Worm (Caenorhabditis elegans): Measurements from ENCODE around the gene twk-10.

DNA sequence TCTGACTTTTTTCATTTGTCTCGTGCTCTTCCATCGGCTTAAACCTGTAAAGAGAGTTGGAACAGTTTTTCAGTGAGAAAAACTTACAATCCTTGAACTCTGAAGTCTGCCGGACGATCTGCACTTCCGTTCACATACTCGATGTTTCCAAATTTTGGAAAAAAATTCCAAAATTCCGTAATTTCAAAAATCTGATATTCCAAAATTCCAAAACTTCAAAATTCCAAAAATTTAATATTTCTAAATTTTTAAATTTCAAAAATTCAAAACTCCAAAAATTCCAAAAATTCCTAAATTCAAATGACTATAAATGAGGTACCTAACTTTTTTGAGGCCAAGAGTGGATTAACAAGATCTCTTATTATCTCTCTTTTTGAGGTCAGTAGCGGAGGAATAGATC is 24.4 kb downstream of the twk-10 start, which contains the start of gene EGAP9.4:
- TF ChIP-seq unc-98 (GFP tag; IDR thresholded peaks at IDR 0.05) = no peak
- TF ChIP-seq efl-1 (optimal IDR thresholded peaks at IDR 0.05) = no peak
- TF ChIP-seq efl-1 (GFP tag; optimal IDR thresholded peaks at IDR 0.05 in 1 of 2) = no peak
- no peak for TF ChIP-seq unc-130 (tag; optimal IDR thresholded peaks at IDR 0.05)
- no peak for TF ChIP-seq nhr-76 (tag; optimal IDR thresholded peaks at IDR 0.05)
- TF ChIP-seq snu-23 (GFP tag; optimal IDR thresholded peaks at IDR 0.05) = no peak
- TF ChIP-seq fos-1 (tag; optimal IDR thresholded peaks at IDR 0.05) = no peak
- no peak for TF ChIP-seq sptf-1 (tag; optimal IDR thresholded peaks at IDR 0.05)
- TF ChIP-seq nhr-28 (tag; optimal IDR thresholded peaks at IDR 0.05) = no peak
- TF ChIP-seq egl-13 (tag; optimal IDR thresholded peaks at IDR 0.05) = no peak
- TF ChIP-seq ztf-11 (tag; optimal IDR thresholded peaks at IDR 0.05) = no peak
- no peak for TF ChIP-seq C04F5.9 (tag; optimal IDR thresholded peaks at IDR 0.05)
- no peak for TF ChIP-seq unc-62 (GFP tag; optimal IDR thresholded peaks at IDR 0.05)
- TF ChIP-seq aha-1 (tag; optimal IDR thresholded peaks at IDR 0.05) = no peak

Data from whole organism, L1 larva.